Worm (Caenorhabditis elegans) whole organism, midembryonic: ENCODE results near the gene K09C4.7.

ENCODE experiments used
- T22C8.4 ChIP-seq: fragments of 200-800 bp; sonication (Bioruptor generic); IDR thresholded peaks from 2 replicates; pipeline ENCODE4 v1.3.6; 2022; ENCODE audit warnings: missing genetic modification characterization, missing compliant biosample characterization
- cog-1 ChIP-seq: sonication (generic microtip); optimal IDR thresholded peaks from 2 replicates; lab custom pipeline; 2016; ENCODE audit warnings: missing genetic modification characterization, missing compliant biosample characterization
- flt-1 ChIP-seq: fragments of 200-800 bp; sonication (Bioruptor generic); IDR thresholded peaks from 2 replicates; pipeline ENCODE4 v1.3.6; 2022; ENCODE audit warnings: missing genetic modification characterization, missing compliant biosample characterization
- med-1 ChIP-seq: sonication (generic microtip); optimal IDR thresholded peaks from 2 replicates; lab custom pipeline; 2017; ENCODE audit warnings: missing genetic modification characterization, mild to moderate bottlenecking, missing compliant biosample characterization, antibody characterized with exemption, missing genetic modification reagents; ENCODE audit not compliant: insufficient read depth
- ref-1 ChIP-seq: fragments of 200-800 bp; sonication (Bioruptor generic); conservative IDR thresholded peaks from 2 replicates; pipeline ENCODE4 v1.3.6; 2022; ENCODE audit warnings: missing genetic modification reagents, missing genetic modification characterization, missing compliant biosample characterization
- tab-1 ChIP-seq: fragments of 200-800 bp; sonication (Bioruptor generic); IDR thresholded peaks from 2 replicates; pipeline ENCODE4 v1.3.6; 2022; ENCODE audit warnings: missing genetic modification characterization, missing compliant biosample characterization
- ztf-23 ChIP-seq: fragments of 200-800 bp; sonication (Bioruptor generic); IDR thresholded peaks from 2 replicates; pipeline ENCODE4 v1.3.6; 2022; ENCODE audit warnings: missing genetic modification reagents, missing genetic modification characterization, missing compliant biosample characterization
- ztf-29 ChIP-seq: fragments of 200-800 bp; sonication (Bioruptor generic); IDR thresholded peaks from 2 replicates; pipeline ENCODE4 v1.3.6; 2022; ENCODE audit warnings: missing genetic modification reagents, missing genetic modification characterization, missing compliant biosample characterization

DNA sequence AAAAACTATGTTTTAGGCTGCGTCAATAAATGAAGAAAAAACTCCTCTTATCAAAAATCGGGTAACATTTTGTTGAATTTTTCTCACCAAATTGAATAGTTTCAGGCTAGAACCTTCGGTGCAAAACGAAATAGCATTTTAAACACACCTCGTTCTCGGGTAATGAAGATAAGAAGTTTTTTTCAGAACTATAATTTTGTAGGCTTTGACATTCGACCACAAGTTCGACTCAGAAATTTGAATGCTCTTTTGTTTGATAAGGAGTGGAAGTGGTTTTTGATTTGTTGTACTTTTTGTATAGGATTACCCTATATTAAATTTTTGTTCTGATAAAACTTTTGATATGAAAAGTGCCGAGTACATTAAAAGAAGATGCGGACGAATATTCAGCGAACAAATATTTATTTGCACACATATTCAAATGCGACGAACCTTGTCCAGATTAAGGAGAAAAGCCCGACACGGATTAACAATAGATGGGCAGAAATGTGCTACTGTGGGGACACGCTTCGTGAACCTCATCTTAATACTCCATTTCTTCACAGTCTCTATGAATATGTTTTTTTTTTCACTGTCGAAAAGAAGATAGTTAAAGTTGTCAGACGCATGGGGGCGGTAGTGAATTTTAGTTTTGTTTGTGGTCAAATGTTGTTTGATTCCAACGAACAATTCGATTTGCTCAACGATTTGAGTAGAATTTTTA, 34.1 kb downstream of the K09C4.7 start:
- no peak for TF ChIP-seq ref-1 (GFP tag; lab: Robert Waterston, UW)
- TF ChIP-seq flt-1 (GFP tag; lab: Robert Waterston, UW) = no peak
- no peak for TF ChIP-seq tab-1 (GFP tag; lab: Robert Waterston, UW)
- TF ChIP-seq ztf-23 (GFP tag; lab: Robert Waterston, UW) = no peak
- no peak for TF ChIP-seq T22C8.4
- TF ChIP-seq cog-1 (tag; lab: Kevin White, UChicago) = no peak
- TF ChIP-seq ztf-29 = no peak
- no peak for TF ChIP-seq med-1
